Fruit fly (Drosophila melanogaster) whole organism, embryonic: Measurements from ENCODE around the gene alpha-Est3.

Source experiments
- ATbp ChIP-seq: fragments of 200-800 bp; sonication (Bioruptor generic); optimal IDR thresholded peaks from 2 replicates; lab custom pipeline; 2017; ENCODE audit warnings: missing biosample characterization, mild to moderate bottlenecking, missing genetic modification characterization, missing genetic modification reagents
- CG11560 ChIP-seq: fragments of 200-800 bp; sonication (Bioruptor generic); IDR thresholded peaks from 3 replicates; pipeline ENCODE4 v1.3.6; 2022; ENCODE audit warnings: missing biosample characterization, missing genetic modification characterization
- CG11723 ChIP-seq: fragments of 200-800 bp; sonication (Bioruptor generic); optimal IDR thresholded peaks from 2 replicates; lab custom pipeline; 2017; ENCODE audit warnings: missing biosample characterization, mild to moderate bottlenecking, missing genetic modification characterization
- CG14441 ChIP-seq: fragments of 200-800 bp; sonication (Bioruptor generic); IDR thresholded peaks from 2 replicates; pipeline ENCODE4 v1.3.6; 2022; ENCODE audit warnings: missing biosample characterization, missing genetic modification characterization
- CG1647 ChIP-seq: fragments of 200-800 bp; sonication (Bioruptor generic); optimal IDR thresholded peaks from 3 replicates; lab custom pipeline; 2016; ENCODE audit warnings: missing biosample characterization, missing genetic modification characterization
- CG16815 ChIP-seq: fragments of 200-800 bp; sonication (Bioruptor generic); optimal IDR thresholded peaks from 3 replicates; lab custom pipeline; 2017; ENCODE audit warnings: missing biosample characterization, mild to moderate bottlenecking, missing genetic modification characterization
- CG17385 ChIP-seq: fragments of 200-800 bp; sonication (Bioruptor generic); optimal IDR thresholded peaks from 3 replicates; lab custom pipeline; 2018; ENCODE audit warnings: missing biosample characterization, mild to moderate bottlenecking, missing genetic modification characterization
- CG2199 ChIP-seq: fragments of 200-800 bp; sonication (Bioruptor generic); IDR thresholded peaks from 3 replicates; pipeline ENCODE4 v1.3.6; 2022; ENCODE audit warnings: missing biosample characterization, missing genetic modification characterization
- CG32772 ChIP-seq: fragments of 200-800 bp; sonication (Bioruptor generic); IDR thresholded peaks from 2 replicates; pipeline ENCODE4 v1.3.6; 2022; ENCODE audit warnings: missing biosample characterization, missing genetic modification characterization
- CG3281 ChIP-seq: fragments of 200-800 bp; sonication (Bioruptor generic); optimal IDR thresholded peaks from 3 replicates; lab custom pipeline; 2017; ENCODE audit warnings: missing biosample characterization, mild to moderate bottlenecking, missing genetic modification characterization
- CG34224 ChIP-seq: fragments of 200-800 bp; sonication (Bioruptor generic); IDR thresholded peaks from 3 replicates; pipeline ENCODE4 v1.3.6; 2022; ENCODE audit warnings: missing biosample characterization, missing genetic modification characterization; ENCODE audit not compliant: partially characterized antibody
- CG34376 ChIP-seq: fragments of 200-800 bp; sonication (Bioruptor generic); optimal IDR thresholded peaks from 2 replicates; lab custom pipeline; 2018; ENCODE audit warnings: missing biosample characterization, mild to moderate bottlenecking, missing genetic modification characterization
- CG4360 ChIP-seq: fragments of 200-800 bp; sonication (Bioruptor generic); IDR thresholded peaks from 2 replicates; pipeline ENCODE4 v1.3.6; 2022; ENCODE audit warnings: missing biosample characterization, missing genetic modification characterization
- CG6683 ChIP-seq: fragments of 200-800 bp; sonication (Bioruptor generic); optimal IDR thresholded peaks from 2 replicates; lab custom pipeline; 2017; ENCODE audit warnings: missing biosample characterization, mild to moderate bottlenecking, missing genetic modification characterization, missing genetic modification reagents
- CG8478 ChIP-seq: fragments of >200 bp; optimal IDR thresholded peaks from 2 replicates; lab custom pipeline; 2018
- D19A ChIP-seq: fragments of 200-800 bp; optimal IDR thresholded peaks from 3 replicates; lab custom pipeline; 2019; ENCODE audit warnings: missing biosample characterization, mild to moderate bottlenecking, missing genetic modification characterization, moderate library complexity
- Deaf1 ChIP-seq: fragments of 200-800 bp; optimal IDR thresholded peaks from 3 replicates; lab custom pipeline; 2019; ENCODE audit warnings: missing biosample characterization, mild to moderate bottlenecking, missing genetic modification characterization, moderate library complexity
- Doc2 ChIP-seq: fragments of 200-800 bp; sonication (Bioruptor generic); IDR thresholded peaks from 2 replicates; pipeline ENCODE4 v1.3.6; 2022; ENCODE audit warnings: missing biosample characterization, missing genetic modification characterization
- Fer1 ChIP-seq: fragments of 200-800 bp; sonication (Bioruptor generic); optimal IDR thresholded peaks from 2 replicates; lab custom pipeline; 2017; ENCODE audit warnings: missing biosample characterization, mild to moderate bottlenecking, missing genetic modification characterization
- Hr51 ChIP-seq, 2 experiments: fragments of 200-800 bp; sonication (Bioruptor generic); optimal IDR thresholded peaks; 2 replicates in 1 of 2; 3 replicates in 1 of 2; lab custom pipeline; 2016 to 2018; ENCODE audit warnings: missing biosample characterization in 2 of 2, missing genetic modification characterization in 2 of 2, mild to moderate bottlenecking in 1 of 2, moderate library complexity in 1 of 2
- Hr78 ChIP-seq, 2 experiments: fragments of 200-800 bp in 1 of 2; fragments of >200 bp in 1 of 2; sonication (Bioruptor generic) in 1 of 2; optimal IDR thresholded peaks; 2 replicates each; lab custom pipeline; 2017 to 2019; ENCODE audit warnings: missing biosample characterization in 2 of 2, missing genetic modification characterization in 2 of 2, mild to moderate bottlenecking in 1 of 2, moderate library complexity in 1 of 2
- Hsf ChIP-seq: fragments of 200-800 bp; sonication (Bioruptor generic); optimal IDR thresholded peaks from 3 replicates; lab custom pipeline; 2016; ENCODE audit warnings: missing biosample characterization, missing genetic modification characterization
- Med ChIP-seq: fragments of 200-800 bp; sonication (Bioruptor generic); peaks from one replicate; lab custom pipeline; 2016; ENCODE audit warnings: missing biosample characterization, missing genetic modification characterization, mild to moderate bottlenecking, inconsistent platforms, moderate library complexity
- Nf-YC ChIP-seq: fragments of 200-800 bp; optimal IDR thresholded peaks from 3 replicates; lab custom pipeline; 2019; ENCODE audit warnings: missing biosample characterization, mild to moderate bottlenecking, missing genetic modification characterization, moderate library complexity
- Pdp1 ChIP-seq, 2 experiments: fragments of 200-800 bp; sonication (Bioruptor generic); optimal IDR thresholded peaks; 3 replicates each; lab custom pipeline; 2016; ENCODE audit warnings: missing biosample characterization in 2 of 2, missing genetic modification characterization in 2 of 2, mild to moderate bottlenecking in 1 of 2, moderate library complexity in 1 of 2
- amos ChIP-seq: fragments of 200-800 bp; sonication (Bioruptor generic); IDR thresholded peaks from 2 replicates; pipeline ENCODE4 v1.3.6; 2022; ENCODE audit warnings: missing biosample characterization, missing genetic modification characterization; ENCODE audit not compliant: partially characterized antibody
- az2 ChIP-seq: fragments of 200-800 bp; sonication (Bioruptor generic); optimal IDR thresholded peaks from 3 replicates; lab custom pipeline; 2016; ENCODE audit warnings: missing biosample characterization, missing genetic modification characterization
- chinmo ChIP-seq: fragments of 200-800 bp; sonication (Bioruptor generic); IDR thresholded peaks from 4 replicates; pipeline ENCODE4 v1.3.6; 2022; ENCODE audit warnings: missing biosample characterization, missing genetic modification characterization; ENCODE audit not compliant: partially characterized antibody
- chm ChIP-seq: fragments of 200-800 bp; sonication (Bioruptor generic); IDR thresholded peaks from 2 replicates; pipeline ENCODE4 v1.3.6; 2022; ENCODE audit warnings: missing biosample characterization, missing genetic modification characterization
- corto ChIP-seq: fragments of 200-800 bp; sonication (Bioruptor generic); optimal IDR thresholded peaks from 2 replicates; lab custom pipeline; 2016; ENCODE audit warnings: missing biosample characterization, mild to moderate bottlenecking, missing genetic modification characterization, moderate library complexity
- cwo ChIP-seq: fragments of 200-800 bp; sonication (Bioruptor generic); optimal IDR thresholded peaks from 3 replicates; lab custom pipeline; 2017; ENCODE audit warnings: missing biosample characterization, missing genetic modification characterization, mild to moderate bottlenecking, moderate library complexity, missing genetic modification reagents
- dm ChIP-seq: fragments of 200-800 bp; sonication (Bioruptor generic); optimal IDR thresholded peaks from 3 replicates; lab custom pipeline; 2016; ENCODE audit warnings: missing biosample characterization, missing genetic modification characterization
- dmrt11E ChIP-seq: fragments of 200-800 bp; sonication (Bioruptor generic); optimal IDR thresholded peaks from 3 replicates; lab custom pipeline; 2018; ENCODE audit warnings: missing biosample characterization, mild to moderate bottlenecking, missing genetic modification characterization, moderate library complexity
- en ChIP-seq: fragments of 200-800 bp; sonication (Bioruptor generic); optimal IDR thresholded peaks from 2 replicates; lab custom pipeline; 2016; ENCODE audit warnings: missing biosample characterization, missing genetic modification characterization
- exex ChIP-seq: fragments of 200-800 bp; sonication (Bioruptor generic); optimal IDR thresholded peaks from 4 replicates; lab custom pipeline; 2018; ENCODE audit warnings: missing biosample characterization, mild to moderate bottlenecking, missing genetic modification characterization, moderate library complexity
- fd96Cb ChIP-seq: fragments of 200-800 bp; sonication (Bioruptor generic); optimal IDR thresholded peaks from 2 replicates; lab custom pipeline; 2018; ENCODE audit warnings: missing biosample characterization, mild to moderate bottlenecking, missing genetic modification characterization, moderate library complexity
- lab ChIP-seq: fragments of 200-800 bp; sonication (Bioruptor generic); optimal IDR thresholded peaks from 3 replicates; lab custom pipeline; 2017; ENCODE audit warnings: missing biosample characterization, missing genetic modification characterization, mild to moderate bottlenecking, moderate library complexity, missing genetic modification reagents
- mirr ChIP-seq: fragments of 200-800 bp; sonication (Bioruptor generic); optimal IDR thresholded peaks from 3 replicates; lab custom pipeline; 2018; ENCODE audit warnings: missing biosample characterization, mild to moderate bottlenecking, missing genetic modification characterization
- sc ChIP-seq, 3 experiments: fragments of >200 bp in 2 of 3; fragments of 200-800 bp in 1 of 3; sonication (Bioruptor generic) in 1 of 3; optimal IDR thresholded peaks; 2 replicates in 2 of 3; 3 replicates in 1 of 3; lab custom pipeline; 2017; ENCODE audit warnings: mild to moderate bottlenecking in 1 of 3, missing biosample characterization in 1 of 3, missing genetic modification characterization in 1 of 3, missing genetic modification reagents in 1 of 3
- schlank ChIP-seq: fragments of 200-800 bp; sonication (Bioruptor generic); optimal IDR thresholded peaks from 2 replicates; lab custom pipeline; 2018; ENCODE audit warnings: missing biosample characterization, mild to moderate bottlenecking, missing genetic modification characterization
- sd ChIP-seq: fragments of 200-800 bp; sonication (Bioruptor generic); optimal IDR thresholded peaks from 3 replicates; lab custom pipeline; 2018; ENCODE audit warnings: missing biosample characterization, mild to moderate bottlenecking, missing genetic modification characterization, moderate library complexity
- sob ChIP-seq: fragments of 200-800 bp; sonication (Bioruptor generic); IDR thresholded peaks from 2 replicates; pipeline ENCODE4 v1.3.6; 2022; ENCODE audit warnings: missing biosample characterization, missing genetic modification characterization
- stc ChIP-seq: fragments of 200-800 bp; sonication (Bioruptor generic); IDR thresholded peaks from 2 replicates; pipeline ENCODE4 v1.3.6; 2022; ENCODE audit warnings: missing biosample characterization, missing genetic modification characterization
- sug ChIP-seq: fragments of 200-800 bp; optimal IDR thresholded peaks from 2 replicates; lab custom pipeline; 2019; ENCODE audit warnings: missing biosample characterization, mild to moderate bottlenecking, missing genetic modification characterization, moderate library complexity
- tap ChIP-seq: fragments of 200-800 bp; optimal IDR thresholded peaks from 3 replicates; lab custom pipeline; 2019; ENCODE audit warnings: missing biosample characterization, mild to moderate bottlenecking, missing genetic modification characterization, moderate library complexity
- tin ChIP-seq: fragments of 200-800 bp; sonication (Bioruptor generic); optimal IDR thresholded peaks from 3 replicates; lab custom pipeline; 2016; ENCODE audit warnings: missing biosample characterization, missing genetic modification characterization

Gene alpha-Est3

dm6 chr3R:7499488-7499887, 41.9 kb downstream of the alpha-Est3 start (continued):
- TF ChIP-seq fd96Cb (tag; lab: Kevin White, UChicago) (no peak), CG34224 (GFP tag; lab: Robert Waterston, UW) (no peak), CG34376 (GFP tag; lab: Kevin White, UChicago) (peak; percentile 73)

- TF ChIP-seq sug (tag; lab: Kevin White, UChicago): peak; percentile 65
- 0 out of 4 replicates have a peak, but pooled peaks have one; percentile 63 for TF ChIP-seq chinmo (GFP tag; lab: Robert Waterston, UW)
- peak; percentile 73 for TF ChIP-seq mirr
- TF ChIP-seq CG4360 (GFP tag; lab: Robert Waterston, UW): no peak
- TF ChIP-seq en (GFP tag; lab: Kevin White, UChicago): no peak
- no peak for TF ChIP-seq D19A (tag; lab: Kevin White, UChicago)
- no peak for TF ChIP-seq CG3281 (GFP tag; lab: Kevin White, UChicago)
- TF ChIP-seq ATbp (GFP tag; lab: Kevin White, UChicago): no peak
- TF ChIP-seq sob (GFP tag; lab: Robert Waterston, UW): no peak
- TF ChIP-seq CG11723 (GFP tag; lab: Kevin White, UChicago): no peak
- TF ChIP-seq CG8478 (lab: Kevin White, UChicago): no peak
- TF ChIP-seq cwo (GFP tag; lab: Kevin White, UChicago): no peak
- no peak for TF ChIP-seq CG11560 (tag; lab: Robert Waterston, UW)
- no peak for TF ChIP-seq schlank (tag; lab: Kevin White, UChicago)
- peak; percentile 67 for TF ChIP-seq CG34376 (GFP tag; lab: Kevin White, UChicago)
- no peak for TF ChIP-seq CG2199
- TF ChIP-seq CG32772 (GFP tag; lab: Robert Waterston, UW): no peak
- no peak for TF ChIP-seq Hr78 (GFP tag; optimal IDR thresholded peaks at IDR 0.05; lab: Kevin White, UChicago)
- TF ChIP-seq lab (GFP tag; lab: Kevin White, UChicago): peak; percentile 48
- TF ChIP-seq amos (GFP tag; lab: Robert Waterston, UW): no peak
- no peak for TF ChIP-seq Deaf1 (tag; lab: Kevin White, UChicago)
- no peak for TF ChIP-seq CG6683 (GFP tag; lab: Kevin White, UChicago)
- no peak for TF ChIP-seq Hr51 (GFP tag; optimal IDR thresholded peaks at IDR 0.05; lab: Kevin White, UChicago)
- TF ChIP-seq Pdp1 (GFP tag; optimal IDR thresholded peaks at IDR 0.05; lab: Kevin White, UChicago): peak in 1 of 2 experiments; percentile 79
- TF ChIP-seq az2 (GFP tag; lab: Kevin White, UChicago): no peak
- no peak for TF ChIP-seq dmrt11E (tag; lab: Kevin White, UChicago)
- no peak for TF ChIP-seq Hsf
- TF ChIP-seq Doc2 (GFP tag; lab: Robert Waterston, UW): no peak
- TF ChIP-seq Med (GFP tag; lab: Kevin White, UChicago): peak; percentile 65
- TF ChIP-seq stc (GFP tag; lab: Robert Waterston, UW): no peak
- TF ChIP-seq tin (GFP tag; lab: Kevin White, UChicago): no peak
- TF ChIP-seq CG14441 (GFP tag; lab: Robert Waterston, UW): no peak
- peak; percentile 26 for TF ChIP-seq corto
- no peak for TF ChIP-seq CG1647 (GFP tag; lab: Kevin White, UChicago)
- TF ChIP-seq tap (tag; lab: Kevin White, UChicago): no peak
- no peak for TF ChIP-seq chm (GFP tag; lab: Robert Waterston, UW)
- TF ChIP-seq sd: peak; percentile 52
- TF ChIP-seq sc (optimal IDR thresholded peaks at IDR 0.05; lab: Kevin White, UChicago): no peak
- TF ChIP-seq sc (GFP tag; optimal IDR thresholded peaks at IDR 0.05; lab: Kevin White, UChicago): no peak
- TF ChIP-seq Nf-YC (tag; lab: Kevin White, UChicago): no peak
- no peak for TF ChIP-seq dm (GFP tag; lab: Kevin White, UChicago)
- TF ChIP-seq Fer1 (GFP tag; lab: Kevin White, UChicago): peak; percentile 8
- TF ChIP-seq CG16815 (GFP tag; lab: Kevin White, UChicago): no peak
- TF ChIP-seq CG17385 (GFP tag; lab: Kevin White, UChicago): no peak
- peak; percentile 77 for TF ChIP-seq exex
Measured at dm6 chr3R:7497488-7497887, 43.9 kb downstream of the alpha-Est3 start.
